Fruit fly (Drosophila melanogaster) whole organism, embryonic: ENCODE measurements around the gene ZnT63C.
A peak's percentile ranks its signal among the peaks of the same experiment; 100 is the strongest.

Source experiments
- Awh ChIP-seq: fragments of 200-800 bp; sonication (Bioruptor generic); IDR thresholded peaks from 2 replicates; pipeline ENCODE4, ENCODE4 v1.3.6; 2022; ENCODE audit warnings: missing biosample characterization, missing genetic modification characterization
- Blimp-1 ChIP-seq: fragments of 200-800 bp; sonication (Bioruptor generic); optimal IDR thresholded peaks from 3 replicates; lab custom pipeline; 2018; ENCODE audit warnings: missing biosample characterization, missing genetic modification characterization, mild to moderate bottlenecking, moderate library complexity, missing genetic modification reagents
- CG10209 ChIP-seq: fragments of 200-800 bp; sonication (Bioruptor generic); optimal IDR thresholded peaks from 3 replicates; lab custom pipeline; 2017; ENCODE audit warnings: missing biosample characterization, mild to moderate bottlenecking, missing genetic modification characterization, missing genetic modification reagents
- CG10274 ChIP-seq: fragments of 200-800 bp; sonication (Bioruptor generic); optimal IDR thresholded peaks from 3 replicates; lab custom pipeline; 2017; ENCODE audit warnings: missing biosample characterization, mild to moderate bottlenecking, missing genetic modification characterization
- CG10565 ChIP-seq: fragments of 200-800 bp; sonication (Bioruptor generic); optimal IDR thresholded peaks from 3 replicates; lab custom pipeline; 2016; ENCODE audit warnings: missing biosample characterization, mild to moderate bottlenecking, missing genetic modification characterization
- CG10979 ChIP-seq: fragments of 200-800 bp; sonication (Bioruptor generic); optimal IDR thresholded peaks from 2 replicates; lab custom pipeline; 2018; ENCODE audit warnings: missing biosample characterization, mild to moderate bottlenecking, missing genetic modification characterization, moderate library complexity
- CG11456 ChIP-seq: fragments of 200-800 bp; sonication (Bioruptor generic); IDR thresholded peaks from 3 replicates; pipeline ENCODE4 v1.3.6; 2022; ENCODE audit warnings: missing biosample characterization, missing genetic modification characterization
- CG12104 ChIP-seq: fragments of 200-800 bp; sonication (Bioruptor generic); optimal IDR thresholded peaks from 3 replicates; lab custom pipeline; 2016; ENCODE audit warnings: missing biosample characterization, missing genetic modification characterization
- CG13296 ChIP-seq: fragments of 200-800 bp; sonication (Bioruptor generic); optimal IDR thresholded peaks from 3 replicates; lab custom pipeline; 2018; ENCODE audit warnings: missing biosample characterization, mild to moderate bottlenecking, missing genetic modification characterization
- CG18599 ChIP-seq: fragments of 200-800 bp; sonication (Bioruptor generic); optimal IDR thresholded peaks from 3 replicates; lab custom pipeline; 2017; ENCODE audit warnings: missing biosample characterization, missing genetic modification characterization, mild to moderate bottlenecking, moderate library complexity, missing genetic modification reagents
- CG30020 ChIP-seq: fragments of 200-800 bp; optimal IDR thresholded peaks from 2 replicates; lab custom pipeline; 2019; ENCODE audit warnings: missing biosample characterization, mild to moderate bottlenecking, missing genetic modification characterization, moderate library complexity
- CG31441 ChIP-seq: fragments of 200-800 bp; sonication (Bioruptor generic); IDR thresholded peaks from 2 replicates; pipeline ENCODE4 v1.3.6; 2022; ENCODE audit warnings: missing biosample characterization, missing genetic modification characterization
- CG43689 ChIP-seq: fragments of 200-800 bp; sonication (Bioruptor generic); IDR thresholded peaks from 2 replicates; pipeline ENCODE4 v1.3.6; 2022; ENCODE audit warnings: missing biosample characterization, missing genetic modification characterization
- CG5953 ChIP-seq: fragments of 200-800 bp; sonication (Bioruptor generic); IDR thresholded peaks from 2 replicates; pipeline ENCODE4 v1.3.6; 2022; ENCODE audit warnings: missing biosample characterization, missing genetic modification characterization
- CG7271 ChIP-seq: fragments of 200-800 bp; sonication (Bioruptor generic); optimal IDR thresholded peaks from 2 replicates; lab custom pipeline; 2018; ENCODE audit warnings: missing biosample characterization, mild to moderate bottlenecking, missing genetic modification characterization, moderate library complexity
- CG7786 ChIP-seq: fragments of 200-800 bp; sonication (Bioruptor generic); optimal IDR thresholded peaks from 2 replicates; lab custom pipeline; 2016; ENCODE audit warnings: missing biosample characterization, missing genetic modification characterization
- CG8290 ChIP-seq, 3 experiments: fragments of 200-800 bp; sonication (Bioruptor generic); optimal IDR thresholded peaks; 2 replicates each; lab custom pipeline; 2016 to 2019; ENCODE audit warnings: missing biosample characterization in 3 of 3, missing genetic modification characterization in 3 of 3, mild to moderate bottlenecking in 2 of 3, moderate library complexity in 1 of 3
- CrebB ChIP-seq: fragments of 200-800 bp; sonication (Bioruptor generic); optimal IDR thresholded peaks from 3 replicates; lab custom pipeline; 2018; ENCODE audit warnings: missing biosample characterization, mild to moderate bottlenecking, missing genetic modification characterization
- Dad ChIP-seq: fragments of 200-800 bp; sonication (Bioruptor generic); optimal IDR thresholded peaks from 3 replicates; lab custom pipeline; 2016; ENCODE audit warnings: missing biosample characterization, missing genetic modification characterization
- Dp ChIP-seq: fragments of 200-800 bp; sonication (Bioruptor generic); optimal IDR thresholded peaks from 2 replicates; lab custom pipeline; 2018; ENCODE audit warnings: missing biosample characterization, mild to moderate bottlenecking, missing genetic modification characterization, moderate library complexity
- ERR ChIP-seq: fragments of 200-800 bp; sonication (Bioruptor generic); optimal IDR thresholded peaks from 2 replicates; lab custom pipeline; 2016; ENCODE audit warnings: missing biosample characterization, missing genetic modification characterization
- Gug ChIP-seq: fragments of 200-800 bp; sonication (Bioruptor generic); IDR thresholded peaks from 4 replicates; pipeline ENCODE4 v1.3.6; 2022; ENCODE audit warnings: missing biosample characterization, missing genetic modification characterization
- HHEX ChIP-seq: fragments of 200-800 bp; sonication (Bioruptor generic); optimal IDR thresholded peaks from 3 replicates; lab custom pipeline; 2017; ENCODE audit warnings: missing biosample characterization, mild to moderate bottlenecking, missing genetic modification characterization, missing genetic modification reagents
- Hand ChIP-seq: fragments of 200-800 bp; sonication (Bioruptor generic); optimal IDR thresholded peaks from 2 replicates; lab custom pipeline; 2017; ENCODE audit warnings: mild to moderate bottlenecking, missing biosample characterization, missing genetic modification reagents, missing genetic modification characterization
- Hey ChIP-seq: fragments of 200-800 bp; sonication (Bioruptor generic); optimal IDR thresholded peaks from 3 replicates; lab custom pipeline; 2018; ENCODE audit warnings: missing biosample characterization, mild to moderate bottlenecking, missing genetic modification characterization
- HmgD ChIP-seq: fragments of 200-800 bp; sonication (Bioruptor generic); optimal IDR thresholded peaks from 3 replicates; lab custom pipeline; 2016; ENCODE audit warnings: missing biosample characterization, missing genetic modification characterization
- MESR4 ChIP-seq: fragments of 200-800 bp; sonication (Bioruptor generic); optimal IDR thresholded peaks from 2 replicates; lab custom pipeline; 2018; ENCODE audit warnings: missing biosample characterization, mild to moderate bottlenecking, missing genetic modification characterization, moderate library complexity
- Mrtf ChIP-seq: fragments of 200-800 bp; sonication (Bioruptor generic); IDR thresholded peaks from 3 replicates; pipeline ENCODE4 v1.3.6; 2022; ENCODE audit warnings: missing biosample characterization, missing genetic modification characterization
- Oli ChIP-seq: fragments of 200-800 bp; sonication (Bioruptor generic); optimal IDR thresholded peaks from 2 replicates; lab custom pipeline; 2018; ENCODE audit warnings: missing biosample characterization, mild to moderate bottlenecking, missing genetic modification characterization, moderate library complexity
- Opbp ChIP-seq: fragments of 200-800 bp; sonication (Bioruptor generic); IDR thresholded peaks from 3 replicates; pipeline ENCODE4 v1.3.6; 2022; ENCODE audit warnings: missing biosample characterization, missing genetic modification characterization; ENCODE audit not compliant: partially characterized antibody
- Ptx1 ChIP-seq: fragments of 200-800 bp; sonication (Bioruptor generic); IDR thresholded peaks from 2 replicates; pipeline ENCODE4 v1.3.6; 2022; ENCODE audit warnings: missing biosample characterization, missing genetic modification characterization
- Ravus ChIP-seq: fragments of 200-800 bp; sonication (Bioruptor generic); IDR thresholded peaks from 2 replicates; pipeline ENCODE4 v1.3.6; 2022; ENCODE audit warnings: missing biosample characterization, missing genetic modification characterization
- Sox100B ChIP-seq: fragments of 200-800 bp; sonication (Bioruptor generic); optimal IDR thresholded peaks from 3 replicates; lab custom pipeline; 2018; ENCODE audit warnings: missing biosample characterization, mild to moderate bottlenecking, missing genetic modification characterization
- Usf ChIP-seq: fragments of 200-800 bp; sonication (Bioruptor generic); optimal IDR thresholded peaks from 2 replicates; lab custom pipeline; 2017; ENCODE audit warnings: missing genotype, missing biosample characterization, missing genetic modification characterization
- Xbp1 ChIP-seq: fragments of 200-800 bp; sonication (Bioruptor generic); optimal IDR thresholded peaks from 3 replicates; lab custom pipeline; 2016; ENCODE audit warnings: missing biosample characterization, mild to moderate bottlenecking, missing genetic modification characterization
- YL-1 ChIP-seq: fragments of 200-800 bp; sonication (Bioruptor generic); optimal IDR thresholded peaks from 3 replicates; lab custom pipeline; 2017; ENCODE audit warnings: missing biosample characterization, mild to moderate bottlenecking, missing genetic modification characterization
- ara ChIP-seq: fragments of 200-800 bp; sonication (Bioruptor generic); IDR thresholded peaks from 2 replicates; pipeline ENCODE4 v1.3.6; 2022; ENCODE audit warnings: missing biosample characterization, missing genetic modification characterization
- chn ChIP-seq: fragments of 200-800 bp; sonication (Bioruptor generic); optimal IDR thresholded peaks from 2 replicates; lab custom pipeline; 2016; ENCODE audit warnings: missing biosample characterization, missing genetic modification characterization
- crc ChIP-seq: fragments of 200-800 bp; sonication (Bioruptor generic); optimal IDR thresholded peaks from 2 replicates; lab custom pipeline; 2016; ENCODE audit warnings: missing biosample characterization, missing genetic modification characterization
- dm ChIP-seq: fragments of 200-800 bp; sonication (Bioruptor generic); optimal IDR thresholded peaks from 3 replicates; lab custom pipeline; 2016; ENCODE audit warnings: missing biosample characterization, missing genetic modification characterization
- fru ChIP-seq: fragments of >200 bp; optimal IDR thresholded peaks from 2 replicates; lab custom pipeline; 2017
- gcm ChIP-seq: fragments of 200-800 bp; sonication (Bioruptor generic); optimal IDR thresholded peaks from 2 replicates; lab custom pipeline; 2019; ENCODE audit warnings: missing biosample characterization, mild to moderate bottlenecking, missing genetic modification characterization, moderate library complexity
- gem ChIP-seq: fragments of 200-800 bp; sonication (Bioruptor generic); optimal IDR thresholded peaks from 2 replicates; lab custom pipeline; 2019; ENCODE audit warnings: missing biosample characterization, mild to moderate bottlenecking, missing genetic modification characterization, moderate library complexity
- hth ChIP-seq: fragments of >200 bp; optimal IDR thresholded peaks from 2 replicates; lab custom pipeline; 2017; ENCODE audit warnings: inconsistent platforms
- maf-S ChIP-seq: fragments of 200-800 bp; sonication (Bioruptor generic); optimal IDR thresholded peaks from 2 replicates; lab custom pipeline; 2016; ENCODE audit warnings: missing biosample characterization, missing genetic modification characterization
- org-1 ChIP-seq: fragments of 200-800 bp; sonication (Bioruptor generic); optimal IDR thresholded peaks from 2 replicates; lab custom pipeline; 2017; ENCODE audit warnings: missing biosample characterization, missing genetic modification characterization
- repo ChIP-seq: fragments of 200-800 bp; sonication (Bioruptor generic); optimal IDR thresholded peaks from 2 replicates; lab custom pipeline; 2016; ENCODE audit warnings: missing biosample characterization, missing genetic modification characterization
- sqz ChIP-seq: fragments of 200-800 bp; sonication (Bioruptor generic); optimal IDR thresholded peaks from 3 replicates; lab custom pipeline; 2018; ENCODE audit warnings: missing biosample characterization, mild to moderate bottlenecking, missing genetic modification characterization
- tx ChIP-seq: fragments of 200-800 bp; sonication (Bioruptor generic); optimal IDR thresholded peaks from 2 replicates; lab custom pipeline; 2016; ENCODE audit warnings: missing biosample characterization, missing genetic modification characterization
- wek ChIP-seq: fragments of 200-800 bp; sonication (Bioruptor generic); optimal IDR thresholded peaks from 3 replicates; lab custom pipeline; 2018; ENCODE audit warnings: missing biosample characterization, mild to moderate bottlenecking, missing genetic modification characterization, moderate library complexity

Gene ZnT63C

DNA sequence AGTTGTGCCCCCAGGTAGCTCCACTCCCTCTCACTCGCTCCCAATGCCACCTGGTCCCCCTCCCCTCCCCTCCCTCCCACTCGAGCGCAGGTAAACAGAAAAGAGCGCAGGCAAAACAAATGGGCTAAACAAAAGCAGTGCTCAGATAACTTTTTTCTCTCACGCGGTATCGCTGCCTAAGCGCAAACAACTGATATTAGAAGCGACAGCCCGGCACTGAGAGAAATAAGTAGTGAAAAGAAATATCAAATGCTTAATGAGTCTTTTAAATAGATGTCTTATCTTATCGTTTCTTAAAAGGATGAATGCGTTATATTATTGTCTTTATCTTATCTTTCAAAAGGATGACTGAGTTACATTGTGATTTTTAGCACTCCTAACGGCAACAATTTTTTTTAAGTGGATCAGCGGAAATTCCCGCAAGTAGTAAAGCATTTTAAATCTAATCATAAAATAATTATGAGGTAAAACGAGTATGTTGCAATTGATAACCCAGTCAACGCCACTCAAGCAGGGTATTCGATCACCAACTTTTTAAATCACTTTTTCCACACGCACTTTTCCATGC is 2.3 kb upstream of the ZnT63C start (continued):
- TF ChIP-seq MESR4 = peak; percentile 31
- TF ChIP-seq dm (GFP tag; lab: Kevin White, UChicago) = peak; percentile 75
- TF ChIP-seq Dad (GFP tag; lab: Kevin White, UChicago) = peak; percentile 84
- TF ChIP-seq sqz = peak; percentile 89
- TF ChIP-seq wek (GFP tag; lab: Kevin White, UChicago) = peak; percentile 33
- peak; percentile 62 for TF ChIP-seq Usf
- peak; percentile 85 for TF ChIP-seq ara
- TF ChIP-seq tx = peak; percentile 85
- peak; percentile 93 for TF ChIP-seq gcm
- TF ChIP-seq ERR = peak; percentile 83
- TF ChIP-seq Hey (tag; lab: Kevin White, UChicago) = peak; percentile 43
- peak; percentile 89 for TF ChIP-seq Awh (GFP tag; lab: Robert Waterston, UW)
- peak; percentile 91 for TF ChIP-seq Blimp-1 (GFP tag; lab: Kevin White, UChicago)
- no peak for TF ChIP-seq fru (lab: Kevin White, UChicago)
- TF ChIP-seq CG10274 (GFP tag; lab: Kevin White, UChicago) = peak; percentile 56
- peak; percentile 93 for TF ChIP-seq Xbp1 (GFP tag; lab: Kevin White, UChicago)
- no peak for TF ChIP-seq Dp (GFP tag; lab: Kevin White, UChicago)
- peak; percentile 92 for TF ChIP-seq CG10979
- peak; percentile 86 for TF ChIP-seq Mrtf (GFP tag; lab: Robert Waterston, UW)
- TF ChIP-seq CG30020 (tag; lab: Kevin White, UChicago) = peak; percentile 52
- TF ChIP-seq gem = peak; percentile 96
- TF ChIP-seq Ravus = peak; percentile 70; the same call in 1 of the 2 replicates
- TF ChIP-seq HHEX (GFP tag; lab: Kevin White, UChicago) = peak; percentile 89
- TF ChIP-seq repo (GFP tag; lab: Kevin White, UChicago) = peak; percentile 73
- no peak for TF ChIP-seq hth
- peak; percentile 78 for TF ChIP-seq Gug
- TF ChIP-seq Sox100B (GFP tag; lab: Kevin White, UChicago) = peak; percentile 92
- TF ChIP-seq HmgD = peak; percentile 59
- peak; percentile 80 for TF ChIP-seq chn (GFP tag; lab: Kevin White, UChicago)
- TF ChIP-seq YL-1 (GFP tag; lab: Kevin White, UChicago) = peak; percentile 55
- TF ChIP-seq Oli = peak; percentile 94
- peak; percentile 95 for TF ChIP-seq CG31441 (GFP tag; lab: Robert Waterston, UW)
- peak; percentile 92 for TF ChIP-seq maf-S (GFP tag; lab: Kevin White, UChicago)
- peak; percentile 93 for TF ChIP-seq Ptx1 (GFP tag; lab: Robert Waterston, UW)
- peak; percentile 77 for TF ChIP-seq Hand (GFP tag; lab: Kevin White, UChicago)
- TF ChIP-seq CG11456 (GFP tag; lab: Robert Waterston, UW) = peak; percentile 81
- peak; percentile 62 for TF ChIP-seq CG7271 (tag; lab: Kevin White, UChicago)
- peak; percentile 89 for TF ChIP-seq org-1 (GFP tag; lab: Kevin White, UChicago)
- TF ChIP-seq CG5953 (GFP tag; lab: Robert Waterston, UW) = peak; percentile 83
- peak; percentile 88 for TF ChIP-seq CG43689 (GFP tag; lab: Robert Waterston, UW)
- TF ChIP-seq CG10209 (GFP tag; lab: Kevin White, UChicago) = peak; percentile 92
- TF ChIP-seq CG13296 = peak; percentile 94
- peak; percentile 89 for TF ChIP-seq CrebB (tag; lab: Kevin White, UChicago)
- peak; percentile 91 for TF ChIP-seq CG12104
- TF ChIP-seq CG7786 (GFP tag; lab: Kevin White, UChicago) = peak; percentile 86
- TF ChIP-seq Opbp (GFP tag; lab: Robert Waterston, UW) = no peak
- peak; percentile 88 for TF ChIP-seq crc (GFP tag; lab: Kevin White, UChicago)
- TF ChIP-seq CG18599 (GFP tag; lab: Kevin White, UChicago) = peak; percentile 96
- peak; percentile 37 for TF ChIP-seq CG8290 (GFP tag; optimal IDR thresholded peaks at IDR 0.05; lab: Kevin White, UChicago)
- peak in 1 of 2 experiments; percentile 63 for TF ChIP-seq CG8290 (tag; optimal IDR thresholded peaks at IDR 0.05; lab: Kevin White, UChicago)
- TF ChIP-seq CG10565 (GFP tag; lab: Kevin White, UChicago) = peak; percentile 56
